Worm (Caenorhabditis elegans) whole organism, L2 larva: ENCODE results near the gene K04G11.3.

ENCODE experiments used
- C34F6.9 ChIP-seq: fragments of 150-350 bp; optimal IDR thresholded peaks from 2 replicates; lab custom pipeline; 2014; ENCODE audit warnings: missing biosample characterization, missing genetic modification characterization
- F13H6.1 ChIP-seq: sonication (generic microtip); optimal IDR thresholded peaks from 2 replicates; lab custom pipeline; 2016; ENCODE audit warnings: missing genetic modification characterization, missing compliant biosample characterization
- R02D3.7 ChIP-seq: fragments of 150-350 bp; optimal IDR thresholded peaks from 2 replicates; lab custom pipeline; 2014; ENCODE audit warnings: missing biosample characterization, missing genetic modification characterization
- Y55F3AM.14 ChIP-seq: fragments of 200-800 bp; sonication (Bioruptor generic); optimal IDR thresholded peaks from 2 replicates; lab custom pipeline; 2018; ENCODE audit warnings: mild to moderate bottlenecking, missing genetic modification characterization, missing compliant biosample characterization
- alr-1 ChIP-seq: fragments of 150-350 bp; optimal IDR thresholded peaks from 2 replicates; lab custom pipeline; 2014; ENCODE audit warnings: missing biosample characterization, missing genetic modification characterization
- ama-1 ChIP-seq: fragments of 150-350 bp; optimal IDR thresholded peaks from 2 replicates; lab custom pipeline; 2018; ENCODE audit warnings: inconsistent platforms
- blmp-1 ChIP-seq: sonication (generic microtip); optimal IDR thresholded peaks from 2 replicates; lab custom pipeline; 2017; ENCODE audit warnings: missing genetic modification characterization, mild to moderate bottlenecking, missing compliant biosample characterization, antibody characterized with exemption, moderate library complexity; ENCODE audit not compliant: insufficient read depth
- dmd-4 ChIP-seq: sonication (generic microtip); optimal IDR thresholded peaks from 2 replicates; lab custom pipeline; 2017; ENCODE audit warnings: missing biosample characterization, missing genetic modification characterization
- egl-27 ChIP-seq: sonication (generic microtip); optimal IDR thresholded peaks from 3 replicates; lab custom pipeline; 2017; ENCODE audit warnings: missing biosample characterization, missing genetic modification reagents, missing genetic modification characterization
- elt-1 ChIP-seq: fragments of 150-350 bp; optimal IDR thresholded peaks from 2 replicates; lab custom pipeline; 2014; ENCODE audit warnings: missing biosample characterization, missing genetic modification characterization
- fos-1 ChIP-seq: fragments of 150-350 bp; optimal IDR thresholded peaks from 2 replicates; lab custom pipeline; 2014; ENCODE audit warnings: missing biosample characterization, missing genetic modification characterization
- gmeb-1 ChIP-seq: fragments of 150-350 bp; optimal IDR thresholded peaks from 2 replicates; lab custom pipeline; 2014; ENCODE audit warnings: missing biosample characterization, missing genetic modification characterization
- lin-11 ChIP-seq: fragments of 150-350 bp; sonication (generic microtip); optimal IDR thresholded peaks from 2 replicates; lab custom pipeline; 2014; ENCODE audit warnings: missing biosample characterization, missing genetic modification characterization, inconsistent platforms, mixed read lengths
- lin-13 ChIP-seq: fragments of 150-350 bp; optimal IDR thresholded peaks from 2 replicates; lab custom pipeline; 2014; ENCODE audit warnings: missing biosample characterization, missing genetic modification reagents, missing genetic modification characterization
- lsy-2 ChIP-seq, 2 experiments: fragments of 150-350 bp in 1 of 2; sonication (generic microtip) in 1 of 2; optimal IDR thresholded peaks; 2 replicates each; lab custom pipeline; 2014 to 2017; ENCODE audit warnings: missing biosample characterization in 2 of 2, missing genetic modification characterization in 2 of 2
- mab-5 ChIP-seq: fragments of 150-350 bp; optimal IDR thresholded peaks from 2 replicates; lab custom pipeline; 2014; ENCODE audit warnings: missing biosample characterization, missing genetic modification characterization
- mdl-1 ChIP-seq, 2 experiments: fragments of 150-350 bp in 1 of 2; sonication (generic microtip) in 1 of 2; optimal IDR thresholded peaks; 2 replicates each; lab custom pipeline; 2017; ENCODE audit warnings: missing biosample characterization in 2 of 2, missing genetic modification characterization in 2 of 2
- nhr-11 ChIP-seq: fragments of 150-350 bp; optimal IDR thresholded peaks from 2 replicates; lab custom pipeline; 2014; ENCODE audit warnings: missing biosample characterization, missing genetic modification characterization
- nhr-129 ChIP-seq: fragments of 150-350 bp; optimal IDR thresholded peaks from 2 replicates; lab custom pipeline; 2014; ENCODE audit warnings: missing biosample characterization, missing genetic modification characterization
- nhr-21 ChIP-seq: fragments of 150-350 bp; optimal IDR thresholded peaks from 2 replicates; lab custom pipeline; 2014; ENCODE audit warnings: missing biosample characterization, missing genetic modification characterization
- nhr-23 ChIP-seq: fragments of 150-350 bp; optimal IDR thresholded peaks from 2 replicates; lab custom pipeline; 2014; ENCODE audit warnings: missing biosample characterization, missing genetic modification reagents, missing genetic modification characterization
- nhr-237 ChIP-seq: fragments of 150-350 bp; optimal IDR thresholded peaks from 2 replicates; lab custom pipeline; 2014; ENCODE audit warnings: missing biosample characterization, missing genetic modification characterization
- nhr-6 ChIP-seq: fragments of 150-350 bp; optimal IDR thresholded peaks from 2 replicates; lab custom pipeline; 2014; ENCODE audit warnings: missing biosample characterization, missing genetic modification characterization
- nhr-77 ChIP-seq: fragments of 150-350 bp; optimal IDR thresholded peaks from 2 replicates; lab custom pipeline; 2014; ENCODE audit warnings: missing biosample characterization, missing genetic modification characterization
- skn-1 ChIP-seq: sonication (generic microtip); optimal IDR thresholded peaks from 2 replicates; lab custom pipeline; 2017; ENCODE audit warnings: missing biosample characterization, missing genetic modification characterization
- sma-9 ChIP-seq, 2 experiments: fragments of 150-350 bp in 1 of 2; sonication (generic microtip) in 1 of 2; optimal IDR thresholded peaks; 2 replicates each; lab custom pipeline; 2014 to 2016; ENCODE audit warnings: missing genetic modification characterization in 2 of 2, mild to moderate bottlenecking in 1 of 2, missing biosample characterization in 1 of 2, missing compliant biosample characterization in 1 of 2, missing genetic modification reagents in 1 of 2, moderate library complexity in 1 of 2
- snpc-4 ChIP-seq: fragments of 150-350 bp; optimal IDR thresholded peaks from 2 replicates; lab custom pipeline; 2014; ENCODE audit warnings: missing biosample characterization, missing genetic modification characterization
- unc-55 ChIP-seq: fragments of 150-350 bp; sonication (generic microtip); optimal IDR thresholded peaks from 3 replicates; lab custom pipeline; 2014; ENCODE audit warnings: missing biosample characterization, missing genetic modification reagents, missing genetic modification characterization
- zag-1 ChIP-seq: fragments of 150-350 bp; optimal IDR thresholded peaks from 2 replicates; lab custom pipeline; 2014; ENCODE audit warnings: missing biosample characterization, missing genetic modification characterization
- ztf-4 ChIP-seq: fragments of 150-350 bp; optimal IDR thresholded peaks from 2 replicates; lab custom pipeline; 2014; ENCODE audit warnings: missing biosample characterization, missing genetic modification characterization

Gene K04G11.3

ce11 chrX:14335220-14335619 is 12.3 kb downstream of the K04G11.3 start, which contains the start of gene K04G11.1:
K04G11.1 (plus strand) TSS chrX:14335520.
- TF ChIP-seq dmd-4 (no peak), zag-1 (tag; lab: Kevin White, UChicago) (no peak), elt-1 (tag; lab: Kevin White, UChicago) (no peak)

ce11 chrX:14334151-14334550 is 13.3 kb downstream of the K04G11.3 start:
- TF ChIP-seq snpc-4 (tag; lab: Kevin White, UChicago) = no peak
- TF ChIP-seq ama-1 (lab: Kevin White, UChicago) = no peak
- TF ChIP-seq C34F6.9 (tag; lab: Kevin White, UChicago) = peak; percentile 27
- TF ChIP-seq nhr-6 = peak; percentile 28
- peak; percentile 26 for TF ChIP-seq egl-27 (tag; lab: Kevin White, UChicago)
- no peak for TF ChIP-seq gmeb-1 (tag; lab: Kevin White, UChicago)
- TF ChIP-seq sma-9 (GFP tag; optimal IDR thresholded peaks at IDR 0.05; lab: Kevin White, UChicago) = peak; percentile 61
- no peak for TF ChIP-seq sma-9 (tag; optimal IDR thresholded peaks at IDR 0.05; lab: Kevin White, UChicago)
- TF ChIP-seq nhr-21 (tag; lab: Kevin White, UChicago) = peak; percentile 46
- TF ChIP-seq mdl-1 (tag; optimal IDR thresholded peaks at IDR 0.05; lab: Kevin White, UChicago) = no peak
- peak; percentile 27 for TF ChIP-seq fos-1
- TF ChIP-seq blmp-1 (tag; lab: Kevin White, UChicago) = peak; percentile 32
- TF ChIP-seq F13H6.1 (tag; lab: Kevin White, UChicago) = peak; percentile 26
- peak; percentile 69 for TF ChIP-seq nhr-129
- TF ChIP-seq mab-5 (tag; lab: Kevin White, UChicago) = no peak
- peak in 1 of 2 experiments; percentile 68 for TF ChIP-seq lsy-2 (tag; optimal IDR thresholded peaks at IDR 0.05; lab: Kevin White, UChicago)

ce11 chrX:14329348-14329747 is 18.1 kb downstream of the K04G11.3 start:
- TF ChIP-seq nhr-21 (tag; lab: Kevin White, UChicago) (no peak), lin-11 (tag; lab: Kevin White, UChicago) (no peak), nhr-11 (no peak), nhr-237 (tag; lab: Kevin White, UChicago) (no peak), egl-27 (tag; lab: Kevin White, UChicago) (peak; percentile 12), Y55F3AM.14 (GFP tag; lab: Kevin White, UChicago) (no peak), mdl-1 (tag; optimal IDR thresholded peaks at IDR 0.05; lab: Kevin White, UChicago) (no peak), ama-1 (lab: Kevin White, UChicago) (no peak), lin-13 (GFP tag; lab: Kevin White, UChicago) (no peak), dmd-4 (no peak), R02D3.7 (no peak), F13H6.1 (tag; lab: Kevin White, UChicago) (peak; percentile 15), skn-1 (tag; lab: Kevin White, UChicago) (no peak), snpc-4 (tag; lab: Kevin White, UChicago) (no peak)

ce11 chrX:14327398-14327797 is 20.1 kb downstream of the K04G11.3 start, which contains the start of gene C11H1.7:
C11H1.7 (plus strand) TSS chrX:14327409.
- TF ChIP-seq zag-1 (tag; lab: Kevin White, UChicago) = no peak
- TF ChIP-seq unc-55 = peak; percentile 19
- TF ChIP-seq, all 48 proteins: peak for 1

ce11 chrX:14326578-14326977 is 20.9 kb downstream of the K04G11.3 start:
- TF ChIP-seq F13H6.1 (tag; lab: Kevin White, UChicago) (no peak), nhr-77 (tag; lab: Kevin White, UChicago) (no peak), alr-1 (tag; lab: Kevin White, UChicago) (no peak), nhr-23 (tag; lab: Kevin White, UChicago) (no peak), ztf-4 (tag; lab: Kevin White, UChicago) (no peak)

ce11 chrX:14324289-14324688 is 23.2 kb downstream of the K04G11.3 start:
- no peak for TF ChIP-seq F13H6.1 (tag; lab: Kevin White, UChicago)
- TF ChIP-seq blmp-1 (tag; lab: Kevin White, UChicago) = no peak
- TF ChIP-seq snpc-4 (tag; lab: Kevin White, UChicago) = peak; percentile 83
- TF ChIP-seq, all 48 proteins: peak for 1
